Fruit fly (Drosophila melanogaster): Measurements from ENCODE around the gene CG9915.

The CG9915 gene

DNA sequence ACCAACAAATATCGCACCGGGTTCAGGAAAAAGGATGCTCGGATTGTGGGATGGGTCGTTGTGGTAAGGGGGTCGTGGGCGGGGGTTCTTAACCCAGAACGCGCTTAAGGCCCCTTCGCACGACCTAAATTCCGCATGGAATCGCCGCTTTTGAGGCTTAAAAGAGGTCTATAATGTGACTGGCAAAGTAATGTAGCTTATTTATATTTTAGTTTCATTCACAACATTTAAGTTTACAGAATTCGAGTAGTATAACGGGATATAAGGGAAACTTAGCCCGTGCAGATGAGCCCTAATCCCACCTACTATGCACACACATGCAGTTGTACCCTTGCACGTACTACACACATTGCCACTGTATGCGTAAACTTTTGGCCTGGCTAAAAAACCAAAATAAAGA, 34.2 kb downstream of the CG9915 start (continued):
- TF ChIP-seq CG11093 (GFP tag; IDR thresholded peaks at IDR 0.05) (peak; percentile 59; the same call in 2 of the 3 replicates), CG9932 (GFP tag; IDR thresholded peaks at IDR 0.05) (peak; percentile 53), jigr1 (GFP tag; IDR thresholded peaks at IDR 0.05) (peak; percentile 60; the same call in 2 of the 3 replicates), CG1529 (GFP tag; optimal IDR thresholded peaks at IDR 0.05) (peak; percentile 80), HHEX (GFP tag; optimal IDR thresholded peaks at IDR 0.05) (peak; percentile 84), Doc2 (GFP tag; IDR thresholded peaks at IDR 0.05) (no peak), C15 (GFP tag; IDR thresholded peaks at IDR 0.05) (peak; percentile 56; the same call in 1 of the 3 replicates), Asciz (GFP tag; optimal IDR thresholded peaks at IDR 0.05) (peak; percentile 82), Scr (GFP tag; IDR thresholded peaks at IDR 0.05; ENCODE audit: partially characterized antibody) (no peak), stwl (tag; optimal IDR thresholded peaks at IDR 0.05) (peak; percentile 12), Hand (GFP tag; optimal IDR thresholded peaks at IDR 0.05) (peak; percentile 81), fd64A (GFP tag; optimal IDR thresholded peaks at IDR 0.05) (peak; percentile 71), Drgx (GFP tag; IDR thresholded peaks at IDR 0.05) (peak; percentile 87), CG32767 (GFP tag; IDR thresholded peaks at IDR 0.05) (peak; percentile 66), zen (tag; optimal IDR thresholded peaks at IDR 0.05) (peak; percentile 79), crc (GFP tag; optimal IDR thresholded peaks at IDR 0.05) (peak; percentile 24), CG12769 (tag; optimal IDR thresholded peaks at IDR 0.05) (peak; percentile 83), H2.0 (GFP tag; IDR thresholded peaks at IDR 0.05) (peak; percentile 73), grau (tag; optimal IDR thresholded peaks at IDR 0.05) (peak; percentile 84), CG14667 (GFP tag; IDR thresholded peaks at IDR 0.05) (peak; percentile 65; the same call in 1 of the 2 replicates)

DNA sequence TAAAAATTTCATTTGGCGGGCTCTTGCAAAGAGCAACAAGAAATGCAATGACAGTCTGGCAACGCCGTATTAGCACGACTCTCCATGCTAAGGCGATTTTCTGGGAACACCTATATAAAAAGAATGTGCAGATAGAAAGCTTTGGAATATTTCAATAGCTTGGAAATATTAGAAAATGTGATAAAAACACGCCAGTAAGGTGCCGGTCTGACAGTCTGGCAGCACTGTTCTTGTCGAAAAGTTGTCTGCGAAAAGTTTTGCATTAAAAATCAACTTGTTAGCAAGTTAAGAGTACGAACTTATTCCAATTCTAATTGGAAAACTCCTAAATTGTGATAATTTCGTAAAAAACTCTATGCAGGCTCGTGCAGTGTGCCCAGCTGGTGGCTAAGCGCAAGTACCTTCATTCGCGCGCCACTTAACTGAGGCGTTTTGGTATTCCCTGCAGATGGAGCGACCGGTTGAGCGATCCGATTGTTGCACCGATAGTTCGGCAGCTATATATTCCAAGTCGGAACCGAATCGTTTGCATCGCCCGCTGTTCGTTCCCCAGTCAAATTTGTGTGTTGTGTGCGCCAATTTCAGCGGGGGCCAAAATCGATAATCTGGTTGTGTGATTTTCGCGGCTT, 34.9 kb downstream of the CG9915 start, which contains the start of gene eas:
TSS of gene eas (plus strand) at position 451 of the 629 bp plus-strand sequence.
- peak; percentile 1 for TF ChIP-seq CG10209 (GFP tag; optimal IDR thresholded peaks at IDR 0.05)
- no peak for TF ChIP-seq CG4854 (GFP tag; optimal IDR thresholded peaks at IDR 0.05)
- TF ChIP-seq CG9215 (GFP tag; IDR thresholded peaks at IDR 0.05), result 0 out of 2 replicates have a peak, but pooled peaks have one; percentile 21
- peak; percentile 4 for TF ChIP-seq jumu (GFP tag; optimal IDR thresholded peaks at IDR 0.05)
- no peak for TF ChIP-seq CG10959 (GFP tag; IDR thresholded peaks at IDR 0.05)
- no peak for TF ChIP-seq jigr1 (GFP tag; IDR thresholded peaks at IDR 0.05)
- TF ChIP-seq Dll (GFP tag; IDR thresholded peaks at IDR 0.05; ENCODE audit: partially characterized antibody), result peak; percentile 64
- peak; percentile 92 for TF ChIP-seq Sin3A (optimal IDR thresholded peaks at IDR 0.05)
- no peak for TF ChIP-seq Adf1 (GFP tag; IDR thresholded peaks at IDR 0.05)
- TF ChIP-seq CG30403 (GFP tag; optimal IDR thresholded peaks at IDR 0.05), result peak; percentile 10
- peak; percentile 79 for TF ChIP-seq Med (GFP tag)
- peak; percentile 42 for TF ChIP-seq her (GFP tag; optimal IDR thresholded peaks at IDR 0.05)
- peak; percentile 55 for TF ChIP-seq hkb (optimal IDR thresholded peaks at IDR 0.05)
- TF ChIP-seq hkb (GFP tag; IDR thresholded peaks at IDR 0.05), result no peak
- no peak for TF ChIP-seq Abd-B (GFP tag; optimal IDR thresholded peaks at IDR 0.05)
- 0 out of 2 replicates have a peak, but pooled peaks have one; percentile 7 for TF ChIP-seq CG10366 (GFP tag; IDR thresholded peaks at IDR 0.05)
- TF ChIP-seq HLH4C (GFP tag; IDR thresholded peaks at IDR 0.05; ENCODE audit: partially characterized antibody), result peak; percentile 65; the same call in 2 of the 3 replicates
- TF ChIP-seq NFAT (GFP tag; IDR thresholded peaks at IDR 0.05), result peak; percentile 27; the same call in 1 of the 2 replicates
- TF ChIP-seq chinmo (GFP tag; IDR thresholded peaks at IDR 0.05; ENCODE audit: partially characterized antibody), result peak; percentile 83; the same call in 3 of the 4 replicates
- TF ChIP-seq Dref (GFP tag; IDR thresholded peaks at IDR 0.05), result peak; percentile 59
- peak in 1 of 2 experiments; percentile 37 for TF ChIP-seq dpn (GFP tag; optimal IDR thresholded peaks at IDR 0.05)
- no peak for TF ChIP-seq CG11093 (GFP tag; IDR thresholded peaks at IDR 0.05)
- peak; percentile 63 for TF ChIP-seq CG1603 (tag; optimal IDR thresholded peaks at IDR 0.05)
- TF ChIP-seq sqz (GFP tag; optimal IDR thresholded peaks at IDR 0.05), result no peak
- no peak for TF ChIP-seq TFAM (GFP tag; optimal IDR thresholded peaks at IDR 0.05)
- TF ChIP-seq CG8944 (GFP tag; optimal IDR thresholded peaks at IDR 0.05), result no peak
- peak; percentile 87 for TF ChIP-seq amos (GFP tag; IDR thresholded peaks at IDR 0.05; ENCODE audit: partially characterized antibody)
- peak; percentile 80 for TF ChIP-seq CG16813 (GFP tag; IDR thresholded peaks at IDR 0.05; ENCODE audit: partially characterized antibody)
- no peak for TF ChIP-seq Xrp1 (GFP tag; IDR thresholded peaks at IDR 0.05)
- TF ChIP-seq sens (GFP tag), result peak; percentile 88
- peak; percentile 77 for TF ChIP-seq CG6791 (GFP tag; IDR thresholded peaks at IDR 0.05; ENCODE audit: partially characterized antibody)
- TF ChIP-seq Scr (GFP tag; IDR thresholded peaks at IDR 0.05; ENCODE audit: partially characterized antibody), result peak; percentile 73
- no peak for TF ChIP-seq br (optimal IDR thresholded peaks at IDR 0.05)

Measured in whole organism, embryonic.